Fruit fly (Drosophila melanogaster) whole organism, embryonic: ENCODE data around the gene CG1896.

Source experiments
- CG10321 ChIP-seq: fragments of 200-800 bp; sonication (Bioruptor generic); IDR thresholded peaks from 2 replicates; pipeline ENCODE4 v1.3.6; 2022; ENCODE audit warnings: missing biosample characterization, missing genetic modification characterization
- CG11696 ChIP-seq: fragments of 200-800 bp; sonication (Bioruptor generic); IDR thresholded peaks from 2 replicates; pipeline ENCODE4 v1.3.6; 2022; ENCODE audit warnings: missing biosample characterization, missing genetic modification characterization
- CG12769 ChIP-seq: fragments of 200-800 bp; sonication (Bioruptor generic); optimal IDR thresholded peaks from 2 replicates; lab custom pipeline; 2019; ENCODE audit warnings: missing biosample characterization, mild to moderate bottlenecking, missing genetic modification characterization, moderate library complexity
- CG13624 ChIP-seq: fragments of 200-800 bp; sonication (Bioruptor generic); optimal IDR thresholded peaks from 2 replicates; lab custom pipeline; 2016; ENCODE audit warnings: missing biosample characterization, missing genetic modification characterization
- CG14860 ChIP-seq: fragments of 200-800 bp; sonication (Bioruptor generic); IDR thresholded peaks from 3 replicates; pipeline ENCODE4 v1.3.6; 2022; ENCODE audit warnings: missing biosample characterization, missing genetic modification characterization; ENCODE audit not compliant: partially characterized antibody
- CG14965 ChIP-seq: fragments of 200-800 bp; sonication (Bioruptor generic); optimal IDR thresholded peaks from 2 replicates; lab custom pipeline; 2016; ENCODE audit warnings: missing biosample characterization, missing genetic modification characterization, borderline replicate concordance
- CG1603 ChIP-seq: fragments of 200-800 bp; sonication (Bioruptor generic); optimal IDR thresholded peaks from 2 replicates; lab custom pipeline; 2019; ENCODE audit warnings: missing biosample characterization, mild to moderate bottlenecking, missing genetic modification characterization, moderate library complexity
- CG17328 ChIP-seq: fragments of 200-800 bp; sonication (Bioruptor generic); IDR thresholded peaks from 2 replicates; pipeline ENCODE4 v1.3.6; 2022; ENCODE audit warnings: missing biosample characterization, missing genetic modification characterization
- CG17361 ChIP-seq: fragments of 200-800 bp; sonication (Bioruptor generic); IDR thresholded peaks from 3 replicates; pipeline ENCODE4 v1.3.6; 2022; ENCODE audit warnings: missing biosample characterization, missing genetic modification characterization
- CG32532 ChIP-seq: fragments of 200-800 bp; sonication (Bioruptor generic); IDR thresholded peaks from 2 replicates; pipeline ENCODE4 v1.3.6; 2022; ENCODE audit warnings: missing biosample characterization, missing genetic modification characterization
- CG4282 ChIP-seq: fragments of 200-800 bp; sonication (Bioruptor generic); optimal IDR thresholded peaks from 2 replicates; lab custom pipeline; 2016; ENCODE audit warnings: missing biosample characterization, missing genetic modification characterization
- CG4328 ChIP-seq: fragments of 200-800 bp; sonication (Bioruptor generic); optimal IDR thresholded peaks from 3 replicates; lab custom pipeline; 2017; ENCODE audit warnings: missing biosample characterization, missing genetic modification reagents, missing genetic modification characterization
- CG7987 ChIP-seq: fragments of 200-800 bp; sonication (Bioruptor generic); optimal IDR thresholded peaks from 2 replicates; lab custom pipeline; 2018; ENCODE audit warnings: missing biosample characterization, mild to moderate bottlenecking, missing genetic modification characterization, moderate library complexity
- CG9609 ChIP-seq: fragments of 200-800 bp; sonication (Bioruptor generic); optimal IDR thresholded peaks from 3 replicates; lab custom pipeline; 2016; ENCODE audit warnings: missing biosample characterization, missing genetic modification characterization
- CG9727 ChIP-seq: fragments of 200-800 bp; sonication (Bioruptor generic); optimal IDR thresholded peaks from 3 replicates; lab custom pipeline; 2017; ENCODE audit warnings: missing biosample characterization, mild to moderate bottlenecking, missing genetic modification characterization
- CTCF ChIP-seq: fragments of 200-800 bp; sonication (Bioruptor generic); optimal IDR thresholded peaks from 2 replicates; lab custom pipeline; 2017; ENCODE audit warnings: missing biosample characterization, mild to moderate bottlenecking, missing genetic modification characterization, moderate library complexity
- Fer3 ChIP-seq: fragments of 200-800 bp; sonication (Bioruptor generic); optimal IDR thresholded peaks from 2 replicates; lab custom pipeline; 2018; ENCODE audit warnings: missing biosample characterization, mild to moderate bottlenecking, missing genetic modification characterization, moderate library complexity
- HLH3B ChIP-seq: fragments of 200-800 bp; sonication (Bioruptor generic); IDR thresholded peaks from 2 replicates; pipeline ENCODE4 v1.3.6; 2022; ENCODE audit warnings: missing biosample characterization, missing genetic modification characterization
- HLH4C ChIP-seq: fragments of 200-800 bp; sonication (Bioruptor generic); IDR thresholded peaks from 3 replicates; pipeline ENCODE4 v1.3.6; 2022; ENCODE audit warnings: missing biosample characterization, missing genetic modification characterization; ENCODE audit not compliant: partially characterized antibody
- HLHmδ ChIP-seq: fragments of 200-800 bp; sonication (Bioruptor generic); optimal IDR thresholded peaks from 2 replicates; lab custom pipeline; 2018; ENCODE audit warnings: missing biosample characterization, mild to moderate bottlenecking, missing genetic modification characterization, moderate library complexity
- MTF-1 ChIP-seq: fragments of 200-800 bp; sonication (Bioruptor generic); optimal IDR thresholded peaks from 2 replicates; lab custom pipeline; 2018; ENCODE audit warnings: missing biosample characterization, mild to moderate bottlenecking, missing genetic modification characterization, borderline replicate concordance
- Max ChIP-seq: fragments of 200-800 bp; sonication (Bioruptor generic); optimal IDR thresholded peaks from 2 replicates; lab custom pipeline; 2016; ENCODE audit warnings: missing biosample characterization, mild to moderate bottlenecking, missing genetic modification characterization
- Ptx1 ChIP-seq: fragments of 200-800 bp; sonication (Bioruptor generic); IDR thresholded peaks from 2 replicates; pipeline ENCODE4 v1.3.6; 2022; ENCODE audit warnings: missing biosample characterization, missing genetic modification characterization
- Side ChIP-seq: fragments of 200-800 bp; sonication (Bioruptor generic); optimal IDR thresholded peaks from 2 replicates; lab custom pipeline; 2016; ENCODE audit warnings: missing biosample characterization, missing genetic modification characterization
- ato ChIP-seq: fragments of 200-800 bp; sonication (Bioruptor generic); IDR thresholded peaks from 2 replicates; pipeline ENCODE4 v1.3.6; 2022; ENCODE audit warnings: missing biosample characterization, missing genetic modification characterization; ENCODE audit not compliant: partially characterized antibody
- bbx ChIP-seq: fragments of 200-800 bp; sonication (Bioruptor generic); IDR thresholded peaks from 2 replicates; pipeline ENCODE4 v1.3.6; 2022; ENCODE audit warnings: missing biosample characterization, missing genetic modification characterization; ENCODE audit not compliant: partially characterized antibody
- bcd ChIP-seq: fragments of 200-800 bp; sonication (Bioruptor generic); optimal IDR thresholded peaks from 2 replicates; lab custom pipeline; 2017; ENCODE audit warnings: missing biosample characterization, mild to moderate bottlenecking, missing genetic modification characterization
- cato ChIP-seq: fragments of 200-800 bp; sonication (Bioruptor generic); optimal IDR thresholded peaks from 2 replicates; lab custom pipeline; 2016; ENCODE audit warnings: missing biosample characterization, missing genetic modification characterization, borderline replicate concordance
- cg ChIP-seq: fragments of 200-800 bp; sonication (Bioruptor generic); optimal IDR thresholded peaks from 3 replicates; lab custom pipeline; 2019; ENCODE audit warnings: missing biosample characterization, mild to moderate bottlenecking, missing genetic modification characterization, moderate library complexity
- chn ChIP-seq: fragments of 200-800 bp; sonication (Bioruptor generic); optimal IDR thresholded peaks from 2 replicates; lab custom pipeline; 2016; ENCODE audit warnings: missing biosample characterization, missing genetic modification characterization
- dimm ChIP-seq: fragments of 200-800 bp; sonication (Bioruptor generic); IDR thresholded peaks from 2 replicates; pipeline ENCODE4 v1.3.6; 2022; ENCODE audit warnings: missing biosample characterization, missing genetic modification characterization
- esg ChIP-seq: fragments of 200-800 bp; sonication (Bioruptor generic); conservative IDR thresholded peaks from 2 replicates; pipeline ENCODE4 v1.3.6; 2022; ENCODE audit warnings: missing biosample characterization, missing genetic modification characterization
- eyg ChIP-seq: fragments of 200-800 bp; sonication (Bioruptor generic); optimal IDR thresholded peaks from 3 replicates; lab custom pipeline; 2016; ENCODE audit warnings: missing biosample characterization, missing genetic modification characterization
- fd64A ChIP-seq: fragments of 200-800 bp; sonication (Bioruptor generic); optimal IDR thresholded peaks from 3 replicates; lab custom pipeline; 2018; ENCODE audit warnings: missing biosample characterization, mild to moderate bottlenecking, missing genetic modification characterization
- gcm2 ChIP-seq: fragments of 200-800 bp; sonication (Bioruptor generic); optimal IDR thresholded peaks from 2 replicates; lab custom pipeline; 2016; ENCODE audit warnings: missing biosample characterization, missing genetic modification characterization
- gsb-n ChIP-seq: fragments of 200-800 bp; sonication (Bioruptor generic); optimal IDR thresholded peaks from 3 replicates; lab custom pipeline; 2018; ENCODE audit warnings: missing biosample characterization, mild to moderate bottlenecking, missing genetic modification characterization
- insv ChIP-seq, 2 experiments: fragments of 200-800 bp; sonication (Bioruptor generic); optimal IDR thresholded peaks; 3 replicates each; lab custom pipeline; 2016 to 2018; ENCODE audit warnings: missing biosample characterization in 2 of 2, missing genetic modification characterization in 2 of 2
- inv ChIP-seq: fragments of 200-800 bp; sonication (Bioruptor generic); IDR thresholded peaks from 2 replicates; pipeline ENCODE4 v1.3.6; 2022; ENCODE audit warnings: missing biosample characterization, missing genetic modification characterization; ENCODE audit not compliant: partially characterized antibody
- kay ChIP-seq: fragments of 200-800 bp; sonication (Bioruptor generic); optimal IDR thresholded peaks from 2 replicates; lab custom pipeline; 2016; ENCODE audit warnings: missing biosample characterization, missing genetic modification characterization
- kni ChIP-seq: fragments of 200-800 bp; sonication (Bioruptor generic); optimal IDR thresholded peaks from 3 replicates; lab custom pipeline; 2017; ENCODE audit warnings: mild to moderate bottlenecking, missing biosample characterization, missing genetic modification reagents, missing genetic modification characterization
- mld ChIP-seq: fragments of 200-800 bp; sonication (Bioruptor generic); IDR thresholded peaks from 3 replicates; pipeline ENCODE4 v1.3.6; 2022; ENCODE audit warnings: missing biosample characterization, missing genetic modification characterization; ENCODE audit not compliant: partially characterized antibody
- nerfin-1 ChIP-seq: fragments of 200-800 bp; sonication (Bioruptor generic); optimal IDR thresholded peaks from 3 replicates; lab custom pipeline; 2019; ENCODE audit warnings: missing biosample characterization, mild to moderate bottlenecking, missing genetic modification characterization, moderate library complexity
- org-1 ChIP-seq: fragments of 200-800 bp; sonication (Bioruptor generic); optimal IDR thresholded peaks from 2 replicates; lab custom pipeline; 2017; ENCODE audit warnings: missing biosample characterization, missing genetic modification characterization
- peb ChIP-seq: fragments of 200-800 bp; sonication (Bioruptor generic); IDR thresholded peaks from 2 replicates; pipeline ENCODE4 v1.3.6; 2022; ENCODE audit warnings: missing biosample characterization, missing genetic modification characterization
- phol ChIP-seq: fragments of 200-800 bp; sonication (Bioruptor generic); optimal IDR thresholded peaks from 3 replicates; lab custom pipeline; 2018; ENCODE audit warnings: missing biosample characterization, mild to moderate bottlenecking, missing genetic modification characterization, moderate library complexity
- pzg ChIP-seq: fragments of 200-800 bp; sonication (Bioruptor generic); optimal IDR thresholded peaks from 3 replicates; lab custom pipeline; 2018; ENCODE audit warnings: missing biosample characterization, mild to moderate bottlenecking, missing genetic modification characterization, moderate library complexity
- sens ChIP-seq: fragments of 200-800 bp; sonication (Bioruptor generic); peaks from one replicate; lab custom pipeline; 2016; ENCODE audit warnings: missing biosample characterization, missing genetic modification characterization
- stwl ChIP-seq: fragments of 200-800 bp; sonication (Bioruptor generic); optimal IDR thresholded peaks from 3 replicates; lab custom pipeline; 2018; ENCODE audit warnings: missing biosample characterization, mild to moderate bottlenecking, missing genetic modification characterization, moderate library complexity
- twi ChIP-seq: fragments of 200-800 bp; optimal IDR thresholded peaks from 2 replicates; lab custom pipeline; 2019; ENCODE audit warnings: missing biosample characterization, mild to moderate bottlenecking, missing genetic modification characterization, moderate library complexity

CG1896 gene

DNA sequence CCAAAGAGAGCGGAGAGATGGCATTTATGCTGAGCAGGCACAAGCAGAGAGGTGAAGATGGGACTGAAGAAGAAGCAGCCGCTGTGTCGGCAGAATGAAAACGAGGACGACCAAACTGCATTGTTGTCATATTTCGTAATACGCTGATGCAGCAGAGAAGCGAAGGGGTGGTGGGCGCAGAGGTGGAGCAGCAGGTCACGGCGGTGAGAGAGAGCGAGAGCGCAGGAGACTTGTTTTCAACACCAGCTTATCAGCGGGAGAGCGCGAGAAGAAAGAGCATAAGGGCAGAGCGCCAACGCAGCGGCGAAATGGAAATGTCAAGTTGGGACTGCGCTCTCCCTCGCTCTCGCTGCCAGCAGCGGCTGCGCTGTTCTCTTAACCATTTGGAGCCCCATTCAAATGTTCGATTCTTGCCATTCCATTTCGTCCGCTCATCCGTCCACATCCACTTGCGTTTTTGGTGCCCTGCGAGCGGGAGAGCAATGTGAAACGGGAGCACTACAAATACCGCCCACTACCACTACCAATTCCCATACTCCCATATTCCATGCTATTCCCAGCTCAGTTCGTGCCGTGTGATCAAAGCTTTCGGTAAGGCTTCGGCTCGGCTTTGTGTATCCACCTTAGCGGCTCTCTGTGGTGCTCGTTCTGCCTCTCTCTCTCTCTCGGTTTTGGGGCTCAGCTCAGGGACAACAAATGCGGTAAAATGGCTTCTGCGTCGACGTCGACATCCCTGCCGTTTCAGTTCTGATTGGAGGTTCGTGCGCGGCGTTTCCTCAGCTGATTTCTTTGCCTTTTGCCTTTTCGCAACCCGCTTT is 30.6 kb upstream of the CG1896 start, which contains the start of gene ttk (continued):
- TF ChIP-seq kni (GFP tag; lab: Kevin White, UChicago) (peak; percentile 94), CG32532 (GFP tag; lab: Robert Waterston, UW) (peak; percentile 56; the same call in 1 of the 2 replicates), CG9727 (GFP tag; lab: Kevin White, UChicago) (no peak), CG1603 (no peak), eyg (GFP tag; lab: Kevin White, UChicago) (no peak), CG12769 (tag; lab: Kevin White, UChicago) (peak; percentile 95), Side (GFP tag; lab: Kevin White, UChicago) (no peak), twi (tag; lab: Kevin White, UChicago) (no peak), cg (GFP tag; lab: Kevin White, UChicago) (peak; percentile 45), gsb-n (tag; lab: Kevin White, UChicago) (no peak), CG17328 (GFP tag; lab: Robert Waterston, UW) (no peak), fd64A (GFP tag; lab: Kevin White, UChicago) (peak; percentile 13), CG11696 (GFP tag; lab: Robert Waterston, UW) (no peak), HLH4C (0 out of 3 replicates have a peak, but pooled peaks have one; percentile 16), peb (GFP tag; lab: Robert Waterston, UW) (no peak), pzg (GFP tag; lab: Kevin White, UChicago) (no peak), CG14965 (no peak), kay (no peak), dimm (GFP tag; lab: Robert Waterston, UW) (no peak), Max (no peak), HLHmδ (GFP tag; lab: Kevin White, UChicago) (peak; percentile 9), CG10321 (GFP tag; lab: Robert Waterston, UW) (no peak), gcm2 (no peak), esg (GFP tag; lab: Robert Waterston, UW) (no peak), Fer3 (tag; lab: Kevin White, UChicago) (no peak), sens (GFP tag; lab: Kevin White, UChicago) (peak; percentile 87), nerfin-1 (tag; lab: Kevin White, UChicago) (no peak), mld (GFP tag; lab: Robert Waterston, UW) (no peak), bcd (no peak), CG4282 (GFP tag; lab: Kevin White, UChicago) (no peak), CG17361 (GFP tag; lab: Robert Waterston, UW) (no peak), CTCF (GFP tag; lab: Kevin White, UChicago) (no peak), chn (GFP tag; lab: Kevin White, UChicago) (peak; percentile 58), MTF-1 (GFP tag; lab: Kevin White, UChicago) (no peak), CG9609 (GFP tag; lab: Kevin White, UChicago) (no peak), HLH3B (GFP tag; lab: Robert Waterston, UW) (no peak), CG4328 (GFP tag; lab: Kevin White, UChicago) (peak; percentile 17), Ptx1 (GFP tag; lab: Robert Waterston, UW) (no peak), ato (GFP tag; lab: Robert Waterston, UW) (no peak), stwl (tag; lab: Kevin White, UChicago) (no peak), CG13624 (GFP tag; lab: Kevin White, UChicago) (no peak), insv (GFP tag; optimal IDR thresholded peaks at IDR 0.05; lab: Kevin White, UChicago) (no peak), cato (GFP tag; lab: Kevin White, UChicago) (no peak), bbx (0 out of 2 replicates have a peak, but pooled peaks have one; percentile 22), CG14860 (no peak), CG7987 (GFP tag; lab: Kevin White, UChicago) (no peak), phol (tag; lab: Kevin White, UChicago) (no peak), inv (GFP tag; lab: Robert Waterston, UW) (no peak), org-1 (no peak)
